Worm (Caenorhabditis elegans) whole organism, L4 larva: Measurements from ENCODE around the gene npp-5.

Experiments
- aha-1 ChIP-seq: fragments of 150-350 bp; peaks from one replicate; lab custom pipeline; 2014; ENCODE audit warnings: missing biosample characterization, missing genetic modification characterization
- ama-1 ChIP-seq: fragments of 150-350 bp; optimal IDR thresholded peaks from 2 replicates; lab custom pipeline; 2014; ENCODE audit warnings: inconsistent platforms, mixed read lengths
- ctbp-1 ChIP-seq: fragments of 200-800 bp; sonication (Bioruptor generic); IDR thresholded peaks from 2 replicates; pipeline ENCODE4 v1.3.6; 2022; ENCODE audit warnings: missing genetic modification reagents, missing genetic modification characterization, missing compliant biosample characterization
- daf-8 ChIP-seq: fragments of 200-800 bp; sonication (Bioruptor generic); IDR thresholded peaks from 2 replicates; pipeline ENCODE4 v1.3.6; 2022; ENCODE audit warnings: missing genetic modification characterization, missing compliant biosample characterization
- dpl-1 ChIP-seq: fragments of 150-350 bp; optimal IDR thresholded peaks from 2 replicates; lab custom pipeline; 2014; ENCODE audit warnings: missing biosample characterization, missing genetic modification reagents, missing genetic modification characterization
- dve-1 ChIP-seq: sonication (generic microtip); optimal IDR thresholded peaks from 2 replicates; lab custom pipeline; 2017; ENCODE audit warnings: antibody characterized with exemption, mild to moderate bottlenecking, missing genetic modification characterization, missing compliant biosample characterization; ENCODE audit not compliant: insufficient read depth
- mep-1 ChIP-seq: fragments of 150-350 bp; sonication (generic microtip); optimal IDR thresholded peaks from 3 replicates; lab custom pipeline; 2014; ENCODE audit warnings: missing biosample characterization, missing genetic modification characterization
- nhr-10 ChIP-seq: fragments of 150-350 bp; optimal IDR thresholded peaks from 2 replicates; lab custom pipeline; 2014; ENCODE audit warnings: missing biosample characterization, missing genetic modification characterization
- skn-1 ChIP-seq: fragments of 150-350 bp; optimal IDR thresholded peaks from 2 replicates; lab custom pipeline; 2014; ENCODE audit warnings: missing biosample characterization, missing genetic modification characterization
- tag-97 ChIP-seq: fragments of 200-800 bp; sonication (Bioruptor generic); IDR thresholded peaks from 2 replicates; pipeline ENCODE4 v1.3.6; 2022; ENCODE audit warnings: missing genetic modification characterization, missing compliant biosample characterization
- unc-62 ChIP-seq, 3 experiments: fragments of 150-350 bp in 1 of 3; sonication (generic microtip); optimal IDR thresholded peaks in 2 of 3; peaks in 1 of 3; 1 replicate in 1 of 3; 2 replicates in 2 of 3; lab custom pipeline; 2014 to 2017; ENCODE audit warnings: missing biosample characterization in 3 of 3, missing genetic modification characterization in 3 of 3, missing genetic modification reagents in 3 of 3, missing genotype in 1 of 3
- zip-2 ChIP-seq: fragments of 150-350 bp; optimal IDR thresholded peaks from 2 replicates; lab custom pipeline; 2014; ENCODE audit warnings: missing biosample characterization, missing genetic modification characterization

DNA sequence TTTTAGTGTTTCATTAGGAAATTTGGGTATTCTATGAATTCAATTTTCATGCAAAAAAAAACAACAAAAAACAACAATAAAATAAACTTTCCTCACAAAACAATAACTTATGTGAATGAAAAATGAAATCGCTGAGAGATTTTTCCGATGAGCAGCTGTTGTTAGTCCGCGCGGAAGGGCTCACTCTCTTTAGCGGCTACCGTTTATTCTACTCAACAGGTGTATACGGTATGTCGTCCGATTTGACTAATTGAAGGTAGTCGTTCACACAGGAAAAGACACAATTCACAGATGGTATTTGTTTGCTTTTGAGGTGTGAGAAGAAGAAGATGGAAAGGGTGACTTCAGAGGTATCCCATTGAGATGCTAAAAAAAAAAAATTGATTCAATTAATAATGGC is 30.9 kb downstream of the npp-5 start:
- TF ChIP-seq dve-1 (no peak), nhr-10 (tag; lab: Kevin White, UChicago) (no peak), ama-1 (lab: Kevin White, UChicago) (no peak), dpl-1 (GFP tag; lab: Kevin White, UChicago) (no peak), ctbp-1 (GFP tag; lab: Robert Waterston, UW) (no peak), aha-1 (tag; lab: Kevin White, UChicago) (no peak), zip-2 (tag; lab: Kevin White, UChicago) (no peak), tag-97 (GFP tag; lab: Robert Waterston, UW) (no peak), skn-1 (tag; lab: Kevin White, UChicago) (no peak), unc-62 (GFP tag; optimal IDR thresholded peaks at IDR 0.05 in 1 of 2; lab: Kevin White, UChicago) (no peak), unc-62 (tag; optimal IDR thresholded peaks at IDR 0.05; lab: Kevin White, UChicago) (no peak), mep-1 (tag; lab: Kevin White, UChicago) (no peak), daf-8 (GFP tag; lab: Robert Waterston, UW) (no peak)
